Worm (Caenorhabditis elegans) whole organism, young adult: ENCODE measurements around the gene Y48A6B.14.

Experiments
- ceh-27 ChIP-seq: fragments of 200-800 bp; sonication (Bioruptor generic); optimal IDR thresholded peaks from 2 replicates; lab custom pipeline; 2018; ENCODE audit warnings: mild to moderate bottlenecking, missing genetic modification characterization, moderate library complexity, missing compliant biosample characterization
- die-1 ChIP-seq: sonication (generic microtip); optimal IDR thresholded peaks from 2 replicates; lab custom pipeline; 2016; ENCODE audit warnings: missing genotype, mild to moderate bottlenecking, missing genetic modification characterization, missing compliant biosample characterization
- rcor-1 ChIP-seq: fragments of 200-800 bp; sonication (Bioruptor generic); IDR thresholded peaks from 2 replicates; pipeline ENCODE4 v1.3.6; 2022; ENCODE audit warnings: missing genetic modification reagents, missing genetic modification characterization, missing compliant biosample characterization
- unc-62 ChIP-seq: fragments of 150-350 bp; optimal IDR thresholded peaks from 2 replicates; lab custom pipeline; 2014; ENCODE audit warnings: missing biosample characterization, missing genetic modification reagents, missing genetic modification characterization

DNA sequence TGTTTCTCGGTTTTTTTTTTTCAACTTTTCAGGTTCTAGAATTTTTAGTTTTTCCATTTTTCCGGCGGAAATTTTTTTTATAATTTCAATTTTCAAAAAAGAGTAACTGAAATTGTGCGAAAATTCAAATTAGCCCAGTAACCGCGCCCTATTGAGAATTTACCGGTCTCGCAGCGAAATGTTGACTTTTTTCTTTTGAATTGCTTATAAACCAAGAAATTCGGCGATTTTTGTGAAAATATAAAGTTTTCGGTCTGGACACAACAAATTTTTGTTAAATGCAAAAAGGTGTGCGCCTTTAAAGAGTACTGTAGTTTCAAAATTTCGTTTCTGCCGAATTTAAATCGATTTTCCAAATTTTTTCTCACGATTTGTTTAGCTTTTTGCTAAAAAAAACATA is 20.8 kb upstream of the Y48A6B.14 start:
- no peak for TF ChIP-seq unc-62 (GFP tag; lab: Kevin White, UChicago)
- TF ChIP-seq ceh-27 (GFP tag; lab: Kevin White, UChicago), result no peak
- no peak for TF ChIP-seq rcor-1 (GFP tag; lab: Robert Waterston, UW)
- no peak for TF ChIP-seq die-1 (tag; lab: Kevin White, UChicago)
